Fruit fly (Drosophila melanogaster) whole organism: ENCODE results near the gene Elp1.

ENCODE experiments used
- Dll ChIP-seq: fragments of >200 bp; optimal IDR thresholded peaks from 2 replicates; lab custom pipeline; 2017
- EcR ChIP-seq, 2 experiments: fragments of >200 bp; optimal IDR thresholded peaks; 2 replicates each; lab custom pipeline; 2017; ENCODE audit warnings: missing biosample characterization in 2 of 2, missing genetic modification characterization in 2 of 2, missing genetic modification reagents in 2 of 2
- pan ChIP-seq: fragments of >200 bp; optimal IDR thresholded peaks from 2 replicates; lab custom pipeline; 2017
- psq ChIP-seq: fragments of >200 bp; optimal IDR thresholded peaks from 2 replicates; lab custom pipeline; 2017
- usp ChIP-seq: fragments of >200 bp; optimal IDR thresholded peaks from 2 replicates; lab custom pipeline; 2017; ENCODE audit warnings: missing biosample characterization, missing genetic modification characterization, mixed read lengths

dm6 chr3R:11613252-11614036 is 37.3 kb upstream of the Elp1 start:
- TF ChIP-seq usp (GFP tag; lab: Kevin White, UChicago) (no peak), Dll (no peak), psq (no peak), pan (lab: Kevin White, UChicago) (peak; percentile 40), EcR (GFP tag; optimal IDR thresholded peaks at IDR 0.05; lab: Kevin White, UChicago) (no peak)
